Worm (Caenorhabditis elegans) whole organism, midembryonic: ENCODE data around the gene T06D4.6.

Source experiments
- T22C8.4 ChIP-seq: fragments of 200-800 bp; sonication (Bioruptor generic); IDR thresholded peaks from 2 replicates; pipeline ENCODE4 v1.3.6; 2022; ENCODE audit warnings: missing genetic modification characterization, missing compliant biosample characterization
- cog-1 ChIP-seq: sonication (generic microtip); optimal IDR thresholded peaks from 2 replicates; lab custom pipeline; 2016; ENCODE audit warnings: missing genetic modification characterization, missing compliant biosample characterization
- flt-1 ChIP-seq: fragments of 200-800 bp; sonication (Bioruptor generic); IDR thresholded peaks from 2 replicates; pipeline ENCODE4 v1.3.6; 2022; ENCODE audit warnings: missing genetic modification characterization, missing compliant biosample characterization
- klf-2 ChIP-seq: fragments of 200-800 bp; sonication (Bioruptor generic); conservative IDR thresholded peaks from 2 replicates; pipeline ENCODE4 v1.3.6; 2022; ENCODE audit warnings: missing genetic modification reagents, missing genetic modification characterization, missing compliant biosample characterization
- med-1 ChIP-seq: sonication (generic microtip); optimal IDR thresholded peaks from 2 replicates; lab custom pipeline; 2017; ENCODE audit warnings: missing genetic modification characterization, mild to moderate bottlenecking, missing compliant biosample characterization, antibody characterized with exemption, missing genetic modification reagents; ENCODE audit not compliant: insufficient read depth
- ref-1 ChIP-seq: fragments of 200-800 bp; sonication (Bioruptor generic); conservative IDR thresholded peaks from 2 replicates; pipeline ENCODE4 v1.3.6; 2022; ENCODE audit warnings: missing genetic modification reagents, missing genetic modification characterization, missing compliant biosample characterization
- tab-1 ChIP-seq: fragments of 200-800 bp; sonication (Bioruptor generic); IDR thresholded peaks from 2 replicates; pipeline ENCODE4 v1.3.6; 2022; ENCODE audit warnings: missing genetic modification characterization, missing compliant biosample characterization
- ztf-23 ChIP-seq: fragments of 200-800 bp; sonication (Bioruptor generic); IDR thresholded peaks from 2 replicates; pipeline ENCODE4 v1.3.6; 2022; ENCODE audit warnings: missing genetic modification reagents, missing genetic modification characterization, missing compliant biosample characterization
- ztf-29 ChIP-seq: fragments of 200-800 bp; sonication (Bioruptor generic); IDR thresholded peaks from 2 replicates; pipeline ENCODE4 v1.3.6; 2022; ENCODE audit warnings: missing genetic modification reagents, missing genetic modification characterization, missing compliant biosample characterization

Gene T06D4.6

DNA sequence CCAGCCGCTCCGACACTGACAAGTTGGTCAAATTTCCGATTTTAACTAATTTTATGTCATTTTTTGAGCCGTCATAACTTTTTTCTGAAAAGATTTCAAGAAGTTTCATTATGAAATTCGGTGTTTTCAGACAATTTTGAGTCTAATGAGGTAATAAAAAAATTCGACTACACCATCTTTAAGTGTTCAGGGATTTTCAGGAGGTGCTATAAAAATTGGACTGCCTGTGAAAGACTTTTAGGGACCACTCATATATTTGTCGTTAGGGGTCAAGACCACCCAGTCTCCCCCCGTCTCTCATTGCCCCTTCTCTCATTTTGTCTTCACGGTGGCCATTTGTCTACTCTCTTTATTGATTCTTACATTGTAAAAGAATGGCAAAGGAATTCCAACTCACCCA is 12.6 kb downstream of the T06D4.6 start, which contains the start of gene bath-10:
TSS of gene bath-10 (plus strand) at position 301 of the 400 bp plus-strand sequence.
- no peak for TF ChIP-seq T22C8.4 (GFP tag; lab: Robert Waterston, UW)

DNA sequence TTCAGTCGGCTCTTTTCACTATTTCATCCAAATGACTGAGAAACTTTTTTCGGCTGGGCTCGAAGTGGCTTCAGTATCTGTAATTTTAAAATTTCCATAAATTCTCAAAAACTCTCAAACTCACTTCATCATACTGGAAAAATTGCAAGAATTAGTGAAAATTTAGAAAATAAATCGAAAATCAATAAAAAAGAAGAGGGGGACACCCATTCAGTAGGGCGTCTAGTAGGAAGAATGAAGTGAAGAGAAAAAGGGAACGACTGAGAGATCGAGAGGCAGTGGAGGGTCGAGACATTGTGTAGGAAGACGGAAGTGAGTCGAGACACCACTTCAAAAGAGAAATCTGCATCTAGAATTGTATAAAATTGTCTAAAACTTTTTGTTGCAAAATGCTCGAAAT is 13.5 kb downstream of the T06D4.6 start:
- no peak for TF ChIP-seq tab-1 (GFP tag; lab: Robert Waterston, UW)
- no peak for TF ChIP-seq ztf-29 (GFP tag; lab: Robert Waterston, UW)
- TF ChIP-seq med-1 = no peak
- no peak for TF ChIP-seq cog-1
- no peak for TF ChIP-seq ztf-23
- no peak for TF ChIP-seq klf-2 (GFP tag; lab: Robert Waterston, UW)
- TF ChIP-seq T22C8.4 (GFP tag; lab: Robert Waterston, UW) = no peak
- no peak for TF ChIP-seq ref-1
- TF ChIP-seq flt-1 (GFP tag; lab: Robert Waterston, UW) = no peak

DNA sequence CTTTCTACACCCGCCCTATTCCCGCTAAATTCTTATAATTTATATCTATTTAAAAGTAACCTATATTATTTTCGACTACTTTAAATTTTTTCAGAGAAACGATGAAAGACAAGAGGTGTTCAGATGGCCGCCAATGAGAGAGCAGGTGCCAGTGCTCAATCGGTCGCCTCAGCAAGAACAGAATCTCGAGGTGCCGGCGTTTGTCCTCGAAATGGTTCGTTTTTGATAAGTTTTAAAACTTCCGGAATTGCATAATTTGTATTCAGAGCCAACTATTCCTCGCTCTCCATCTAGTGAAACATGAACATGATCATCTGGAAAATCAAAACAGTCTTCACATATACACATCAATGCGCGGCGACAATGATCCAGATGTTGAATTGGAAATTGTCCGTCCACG is 16.4 kb downstream of the T06D4.6 start, which contains the start of gene bath-23:
TSS of gene bath-23 (plus strand) at position 301 of the 400 bp plus-strand sequence.
- TF ChIP-seq flt-1 (GFP tag; lab: Robert Waterston, UW) (no peak), ztf-23 (no peak), ztf-29 (GFP tag; lab: Robert Waterston, UW) (no peak), T22C8.4 (GFP tag; lab: Robert Waterston, UW) (no peak), klf-2 (GFP tag; lab: Robert Waterston, UW) (no peak), med-1 (no peak)

DNA sequence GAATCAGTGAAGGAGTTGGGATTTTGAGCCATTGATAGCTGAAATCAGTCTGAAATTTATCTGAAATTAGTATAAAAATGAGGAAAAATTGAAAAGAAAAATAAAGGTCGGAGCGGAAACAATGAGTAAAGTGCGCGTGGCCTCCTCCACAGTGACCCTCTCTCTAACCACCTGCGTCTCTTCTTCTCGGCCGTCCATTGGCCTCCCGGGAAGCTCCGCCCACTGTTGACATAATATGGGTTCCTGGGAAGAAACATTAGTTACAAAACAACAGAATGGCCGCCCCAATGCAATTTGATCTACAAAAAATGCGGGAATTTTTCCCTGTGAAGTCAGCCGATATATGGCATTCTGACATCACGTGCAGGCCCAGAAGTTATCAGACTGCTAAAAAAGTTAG is 17.3 kb downstream of the T06D4.6 start, which contains the start of gene Y49F6C.8:
TSS of gene Y49F6C.8 (minus strand) at position 51 of the 400 bp plus-strand sequence.
- TF ChIP-seq tab-1 (GFP tag; lab: Robert Waterston, UW) = no peak
- TF ChIP-seq flt-1 (GFP tag; lab: Robert Waterston, UW) = no peak
- no peak for TF ChIP-seq ztf-29 (GFP tag; lab: Robert Waterston, UW)
- no peak for TF ChIP-seq ztf-23
- no peak for TF ChIP-seq T22C8.4 (GFP tag; lab: Robert Waterston, UW)
- no peak for TF ChIP-seq ref-1
- TF ChIP-seq klf-2 (GFP tag; lab: Robert Waterston, UW) = no peak
- no peak for TF ChIP-seq med-1
- TF ChIP-seq cog-1 = no peak

DNA sequence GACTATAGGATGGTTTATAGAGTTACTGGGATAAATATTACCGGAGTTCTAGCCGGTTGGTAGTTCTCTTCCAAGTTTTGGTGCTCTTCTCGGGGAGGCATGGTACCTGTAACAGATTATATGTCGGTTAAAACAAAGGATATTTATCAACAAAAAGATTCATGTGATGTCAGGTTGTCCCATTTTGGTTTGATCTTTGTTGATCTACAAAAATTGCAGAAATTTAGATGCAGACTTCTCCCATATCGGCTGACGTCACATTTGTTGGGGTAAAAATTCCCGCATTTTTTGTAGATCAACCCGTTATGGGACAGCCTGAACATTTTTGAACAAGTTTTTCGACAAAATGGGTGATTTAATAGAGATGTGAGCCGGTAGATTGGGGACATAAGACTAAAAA is 19.3 kb downstream of the T06D4.6 start, which contains the start of gene Y49F6C.7:
TSS of gene Y49F6C.7 (minus strand) at position 101 of the 400 bp plus-strand sequence.
- no peak for TF ChIP-seq ztf-23
- TF ChIP-seq ztf-29 (GFP tag; lab: Robert Waterston, UW) = no peak
- no peak for TF ChIP-seq tab-1 (GFP tag; lab: Robert Waterston, UW)
- no peak for TF ChIP-seq T22C8.4 (GFP tag; lab: Robert Waterston, UW)
- no peak for TF ChIP-seq med-1
- TF ChIP-seq ref-1 = no peak
- TF ChIP-seq klf-2 (GFP tag; lab: Robert Waterston, UW) = no peak
- TF ChIP-seq cog-1 = no peak

DNA sequence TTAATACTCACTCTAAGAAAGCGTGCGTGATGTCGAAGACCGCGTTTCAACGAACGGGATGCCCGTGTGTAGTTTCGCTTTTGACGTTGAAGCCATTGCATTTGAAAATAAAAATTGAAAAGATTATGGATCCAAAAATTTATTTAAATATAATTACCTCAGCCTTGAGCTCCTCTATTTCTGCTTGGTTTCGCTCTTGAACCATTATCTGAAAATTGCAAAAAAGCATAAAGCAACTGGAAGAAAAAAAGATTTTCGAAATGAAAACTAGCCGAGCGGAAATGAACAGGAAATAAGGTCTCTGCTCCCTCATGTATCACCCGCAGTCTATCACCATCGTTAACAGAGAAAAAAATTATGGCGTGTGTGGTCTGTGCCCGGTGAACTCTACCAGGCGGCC is 20.3 kb downstream of the T06D4.6 start, which contains the start of gene Y49F6C.6:
TSS of gene Y49F6C.6 (minus strand) at position 101 of the 400 bp plus-strand sequence.
- TF ChIP-seq cog-1 (no peak), med-1 (no peak), ztf-29 (GFP tag; lab: Robert Waterston, UW) (no peak), ztf-23 (no peak), tab-1 (GFP tag; lab: Robert Waterston, UW) (no peak), ref-1 (no peak), flt-1 (GFP tag; lab: Robert Waterston, UW) (no peak), klf-2 (GFP tag; lab: Robert Waterston, UW) (no peak), T22C8.4 (GFP tag; lab: Robert Waterston, UW) (no peak)

DNA sequence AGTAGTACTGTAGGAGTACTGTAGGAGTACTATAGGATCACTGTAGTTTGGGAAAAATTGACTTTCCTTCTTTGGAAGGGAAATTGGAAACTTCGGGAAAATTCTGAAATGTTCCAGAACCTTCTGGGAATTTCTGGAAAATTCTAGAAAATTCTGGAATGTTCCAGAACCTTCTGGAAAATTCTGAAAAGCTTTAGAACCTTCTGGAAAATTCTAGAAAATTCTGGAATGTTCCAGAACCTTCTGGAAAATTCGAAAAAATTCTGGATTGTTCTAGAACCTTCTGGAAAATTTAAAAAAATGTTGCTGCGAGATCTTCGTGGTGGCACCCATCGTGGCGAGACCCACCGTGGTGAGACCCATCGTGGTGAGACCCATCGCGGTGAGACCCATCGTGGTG is 21.8 kb downstream of the T06D4.6 start:
- peak; percentile 11; the same call in 1 of the 2 replicates for TF ChIP-seq flt-1 (GFP tag; lab: Robert Waterston, UW)

DNA sequence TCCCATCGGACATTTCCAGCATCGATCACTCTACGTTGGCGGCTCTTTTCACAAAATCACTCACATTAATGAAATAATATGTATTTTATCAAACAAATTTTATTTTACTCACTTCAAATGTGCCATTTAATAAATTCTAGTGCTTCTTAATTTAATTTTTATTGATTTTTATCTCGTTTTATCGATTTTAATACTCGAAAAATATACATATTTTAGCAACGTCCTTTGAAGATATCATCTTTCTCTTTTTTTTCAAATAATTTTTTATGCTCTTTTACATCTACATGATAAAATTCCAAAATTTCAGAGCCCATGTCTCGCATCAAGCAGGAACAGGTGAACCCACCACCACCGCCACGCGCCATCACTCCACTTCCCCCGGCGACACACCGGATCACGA is 28.6 kb downstream of the T06D4.6 start, which contains the start of the genes lido-14 and bath-27:
TSS of gene lido-14 (plus strand) at position 301 of the 400 bp plus-strand sequence.
TSS of gene bath-27 (plus strand) at position 306 of the 400 bp plus-strand sequence.
- TF ChIP-seq ztf-29 (GFP tag; lab: Robert Waterston, UW) = no peak
- no peak for TF ChIP-seq tab-1 (GFP tag; lab: Robert Waterston, UW)
- no peak for TF ChIP-seq T22C8.4 (GFP tag; lab: Robert Waterston, UW)
- no peak for TF ChIP-seq ztf-23
- no peak for TF ChIP-seq flt-1 (GFP tag; lab: Robert Waterston, UW)
- TF ChIP-seq med-1 = no peak

DNA sequence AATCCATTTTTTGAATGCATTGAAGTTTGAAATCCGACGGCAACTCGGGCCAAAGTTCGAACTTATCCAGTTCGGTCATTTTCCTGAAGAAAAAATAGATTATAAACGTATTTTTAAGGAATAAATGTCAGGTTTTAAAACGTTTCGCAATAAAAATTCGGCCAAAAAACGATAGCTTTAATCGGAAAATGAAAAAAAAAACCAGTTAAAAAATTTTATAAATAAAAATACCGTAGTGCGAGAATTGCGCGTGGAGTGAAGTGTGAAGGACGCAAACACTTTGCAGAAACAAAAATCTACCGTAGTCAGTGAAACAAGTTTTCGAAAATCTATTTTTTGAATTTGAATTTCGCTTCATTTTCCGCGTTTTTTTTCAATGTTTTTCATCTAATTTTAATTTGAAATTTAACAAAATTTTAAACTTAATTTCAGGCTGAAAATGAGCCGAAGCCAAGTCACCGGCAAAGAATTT is 37.5 kb downstream of the T06D4.6 start, which contains the start of gene F14D2.8:
TSS of gene F14D2.8 (minus strand) at position 51 of the 472 bp plus-strand sequence.
- TF ChIP-seq med-1 = no peak
- no peak for TF ChIP-seq T22C8.4 (GFP tag; lab: Robert Waterston, UW)
- no peak for TF ChIP-seq ztf-23
- no peak for TF ChIP-seq ztf-29 (GFP tag; lab: Robert Waterston, UW)
- no peak for TF ChIP-seq flt-1 (GFP tag; lab: Robert Waterston, UW)
- TF ChIP-seq cog-1 = no peak
- TF ChIP-seq tab-1 (GFP tag; lab: Robert Waterston, UW) = no peak
- TF ChIP-seq ref-1 = no peak
- no peak for TF ChIP-seq klf-2 (GFP tag; lab: Robert Waterston, UW)

DNA sequence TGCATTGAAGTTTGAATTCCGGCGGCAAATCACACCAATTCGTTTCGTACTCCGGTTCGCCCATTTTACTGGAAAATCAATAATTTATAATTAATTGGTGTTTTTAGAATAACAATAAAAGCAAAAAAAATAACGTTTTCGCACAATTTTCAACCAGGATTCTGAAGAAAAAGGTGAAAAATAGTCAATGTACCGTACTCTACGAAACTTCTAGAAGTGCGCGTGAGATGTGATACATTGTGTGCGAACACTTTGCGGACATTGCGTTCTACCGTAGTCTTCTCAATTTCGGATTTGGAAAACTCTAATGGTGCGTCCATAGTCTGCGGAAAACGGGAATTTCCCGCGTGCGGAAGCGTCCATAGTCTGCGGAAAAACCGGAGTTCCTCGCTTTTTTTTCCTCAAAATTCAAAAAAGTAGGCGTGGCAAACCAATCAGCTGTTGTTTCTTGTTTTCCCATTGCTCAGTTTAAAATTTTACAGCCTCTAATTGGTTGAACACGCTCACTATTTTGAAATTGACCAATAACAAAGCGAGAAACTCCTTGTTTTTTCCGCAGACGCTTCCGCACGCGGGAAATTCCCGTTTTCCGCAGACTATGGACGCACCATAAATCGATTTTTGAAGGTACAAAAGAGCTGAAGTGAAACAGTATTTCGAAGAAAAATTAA is 39.3 kb downstream of the T06D4.6 start, which contains the start of the genes F14D2.14 and bath-29:
TSS of gene F14D2.14 (minus strand) at position 51 of the 671 bp plus-strand sequence.
TSS of gene bath-29 (plus strand) at position 621 of the 671 bp plus-strand sequence.
- TF ChIP-seq ref-1 (no peak), tab-1 (GFP tag; lab: Robert Waterston, UW) (no peak), med-1 (no peak), ztf-23 (no peak), cog-1 (no peak), T22C8.4 (GFP tag; lab: Robert Waterston, UW) (no peak), klf-2 (GFP tag; lab: Robert Waterston, UW) (no peak), ztf-29 (GFP tag; lab: Robert Waterston, UW) (no peak), flt-1 (GFP tag; lab: Robert Waterston, UW) (no peak)
